Worm (Caenorhabditis elegans): ENCODE measurements around the gene ife-5.
"Not testable (repeated sequence)": the region's sequence is repeated elsewhere in the genome, so short reads cannot be mapped to it uniquely, and the experiment has no call there.

ife-5 gene

DNA sequence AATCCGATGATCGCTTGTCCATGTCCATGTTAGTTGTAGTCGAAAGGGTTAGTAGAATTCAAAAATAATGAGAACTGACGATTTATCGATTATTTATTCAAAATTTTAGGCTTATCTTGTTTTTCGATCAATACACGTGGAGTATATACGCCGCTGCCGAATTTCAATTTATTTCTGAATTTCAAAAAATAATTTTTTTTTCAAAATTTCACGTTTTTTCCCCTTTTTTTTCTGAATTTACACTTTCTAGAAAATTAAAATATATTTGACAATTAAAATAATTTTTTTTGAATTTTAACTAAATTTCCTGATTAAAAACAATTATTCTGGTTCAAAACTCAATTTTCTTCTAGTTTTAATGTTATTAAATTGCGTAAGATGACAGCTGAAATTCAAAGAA lies 21.9 kb downstream of the ife-5 start, which contains the start of gene C50E10.1:
TSS of gene C50E10.1 (minus strand) at position 101 of the 400 bp plus-strand sequence.
- TF ChIP-seq nhr-43 (tag; optimal IDR thresholded peaks at IDR 0.05; ENCODE audit: poor library complexity, severe bottlenecking) = no peak
- TF ChIP-seq elt-3 (tag; optimal IDR thresholded peaks at IDR 0.05) = no peak
- TF ChIP-seq R02D3.7 (tag; optimal IDR thresholded peaks at IDR 0.05) = no peak
- TF ChIP-seq hmg-11 (tag; optimal IDR thresholded peaks at IDR 0.05) = no peak
- no peak for TF ChIP-seq nhr-76 (tag; optimal IDR thresholded peaks at IDR 0.05)
- no peak for TF ChIP-seq unc-39 (tag; optimal IDR thresholded peaks at IDR 0.05)
- no peak for TF ChIP-seq nhr-12 (tag; optimal IDR thresholded peaks at IDR 0.05)
- TF ChIP-seq fkh-10 (GFP tag; optimal IDR thresholded peaks at IDR 0.05) = no peak
- no peak for TF ChIP-seq pha-4 (tag; optimal IDR thresholded peaks at IDR 0.05)
- no peak for TF ChIP-seq ztf-4 (tag; optimal IDR thresholded peaks at IDR 0.05)
- TF ChIP-seq fkh-2 (tag; optimal IDR thresholded peaks at IDR 0.05) = no peak
- no peak for TF ChIP-seq nhr-25 (tag; optimal IDR thresholded peaks at IDR 0.05)
- no peak for TF ChIP-seq pqm-1 (tag; optimal IDR thresholded peaks at IDR 0.05)
- TF ChIP-seq egl-5 (tag; optimal IDR thresholded peaks at IDR 0.05) = no peak
- TF ChIP-seq mdl-1 (tag; optimal IDR thresholded peaks at IDR 0.05) = no peak

DNA sequence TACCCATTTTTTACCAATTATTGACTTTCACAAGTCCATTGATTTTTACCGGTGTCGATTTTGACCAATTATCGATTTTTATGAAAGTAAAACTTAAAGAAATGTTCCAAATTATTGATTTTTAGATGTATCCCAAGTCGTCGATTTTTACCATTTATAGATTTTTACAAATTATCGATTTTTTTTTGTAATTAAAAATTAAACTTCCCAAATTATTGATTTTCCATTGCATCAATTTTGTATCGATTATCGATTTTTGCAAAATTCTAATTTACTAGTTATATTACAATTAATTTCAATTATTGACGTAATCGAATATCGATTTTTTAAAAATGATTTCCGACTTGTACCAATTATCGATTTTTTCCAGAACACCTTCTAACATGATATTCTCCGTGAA lies 22.7 kb downstream of the ife-5 start, which contains the start of gene sre-50:
TSS of gene sre-50 (plus strand) at position 384 of the 400 bp plus-strand sequence.
- TF ChIP-seq ceh-28 (tag; optimal IDR thresholded peaks at IDR 0.05) (peak; percentile 97), nhr-43 (tag; optimal IDR thresholded peaks at IDR 0.05; ENCODE audit: poor library complexity, severe bottlenecking) (no peak)

DNA sequence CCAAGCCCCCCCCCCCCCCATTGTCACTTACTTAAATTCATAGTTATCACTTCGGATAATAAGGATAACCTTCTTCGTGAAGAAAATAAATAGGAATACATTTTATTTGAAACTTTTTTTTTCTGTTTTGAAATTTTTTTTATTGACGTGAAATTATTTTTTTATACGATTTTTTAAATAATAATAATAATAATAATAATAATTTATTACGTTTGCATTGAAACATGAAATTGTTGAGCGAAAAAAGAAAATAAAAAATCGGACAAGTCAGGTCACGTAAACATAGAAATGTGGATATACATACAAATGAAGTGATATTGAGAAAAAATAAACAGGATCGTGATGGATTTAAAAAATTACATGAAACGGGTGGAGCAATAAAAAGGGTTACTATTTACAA lies 29.2 kb downstream of the ife-5 start, which contains the start of gene C50E10.2:
TSS of gene C50E10.2 (minus strand) at position 101 of the 400 bp plus-strand sequence.
- TF ChIP-seq hmg-11 (tag; optimal IDR thresholded peaks at IDR 0.05) = no peak
- TF ChIP-seq ztf-4 (tag; optimal IDR thresholded peaks at IDR 0.05) = no peak
- no peak for TF ChIP-seq aly-2 (tag; optimal IDR thresholded peaks at IDR 0.05)

DNA sequence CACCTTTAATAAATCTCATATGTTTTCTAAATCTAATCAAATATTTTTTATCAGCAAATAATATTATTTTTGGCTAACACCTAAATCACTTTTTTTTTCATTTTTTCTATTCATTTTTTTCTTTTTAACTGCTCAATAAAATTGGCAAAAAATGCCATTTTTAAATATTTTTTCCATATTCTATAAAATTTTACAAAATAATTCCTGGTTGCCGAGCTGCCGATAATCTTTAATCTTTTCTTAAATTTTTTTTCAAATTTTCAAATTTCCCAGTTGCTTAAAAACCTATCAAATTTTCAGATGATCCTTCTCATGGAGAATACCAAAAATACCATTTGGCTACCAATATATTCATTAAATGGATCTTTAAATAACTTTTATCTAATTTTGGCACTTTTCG lies 31.1 kb downstream of the ife-5 start, which contains the start of gene sre-51:
TSS of gene sre-51 (plus strand) at position 301 of the 400 bp plus-strand sequence.
- TF ChIP-seq nhr-76 (tag; optimal IDR thresholded peaks at IDR 0.05) (no peak), ztf-11 (tag; optimal IDR thresholded peaks at IDR 0.05) (no peak), egl-5 (tag; optimal IDR thresholded peaks at IDR 0.05) (no peak), nhr-237 (tag; optimal IDR thresholded peaks at IDR 0.05) (no peak)

DNA sequence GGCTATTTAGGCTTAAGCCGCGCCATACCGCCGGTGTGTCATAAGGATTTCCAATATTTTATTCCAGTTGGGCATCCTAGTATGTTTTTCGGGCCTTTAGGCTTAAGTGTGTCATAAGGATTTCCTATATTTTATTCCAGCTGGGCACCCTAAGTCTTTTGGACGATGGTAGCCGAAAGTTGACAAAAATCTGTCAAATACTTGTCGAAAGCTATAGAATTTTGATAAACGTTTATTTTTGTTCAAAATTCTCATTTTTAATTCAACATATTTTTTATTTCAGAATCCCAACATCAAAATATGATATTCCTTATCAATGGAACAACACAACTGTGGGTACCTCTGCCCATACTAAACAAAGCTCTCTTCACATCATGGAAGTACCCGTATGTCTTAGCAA lies 38.1 kb downstream of the ife-5 start, which contains the start of gene sre-49:
TSS of gene sre-49 (plus strand) at position 301 of the 400 bp plus-strand sequence.
- TF ChIP-seq ceh-28 (tag; optimal IDR thresholded peaks at IDR 0.05); snpc-4 (tag; optimal IDR thresholded peaks at IDR 0.05); fkh-10 (GFP tag; optimal IDR thresholded peaks at IDR 0.05): not testable (repeated sequence)

DNA sequence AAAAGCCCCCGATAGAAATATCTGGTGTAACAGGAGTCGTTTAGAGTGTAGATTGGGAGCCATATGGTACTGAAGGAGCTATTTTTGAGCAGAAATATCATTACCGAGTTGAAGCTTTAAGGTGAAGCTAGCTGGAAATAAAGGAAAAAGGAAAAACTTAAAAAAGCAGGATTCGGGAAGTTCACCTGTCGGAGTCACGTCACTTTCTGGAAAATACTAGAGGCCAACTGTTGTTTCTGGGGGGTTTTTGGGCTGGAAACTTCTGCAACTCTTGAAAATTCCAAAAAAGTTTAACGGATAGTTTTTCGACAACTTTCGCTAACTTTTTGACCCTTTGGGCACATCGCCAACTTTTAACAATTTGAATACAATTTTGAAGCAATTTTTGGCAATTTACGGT lies 42.8 kb downstream of the ife-5 start, which contains the start of gene sre-53:
TSS of gene sre-53 (minus strand) at position 101 of the 400 bp plus-strand sequence.
- TF ChIP-seq lin-39 (tag; optimal IDR thresholded peaks at IDR 0.05) (no peak), nhr-76 (tag; optimal IDR thresholded peaks at IDR 0.05) (no peak), sea-2 (GFP tag; optimal IDR thresholded peaks at IDR 0.05) (no peak), ztf-11 (tag; optimal IDR thresholded peaks at IDR 0.05) (no peak), nhr-77 (tag; optimal IDR thresholded peaks at IDR 0.05) (no peak), jun-1 (tag; optimal IDR thresholded peaks at IDR 0.05) (no peak), mml-1 (tag; optimal IDR thresholded peaks at IDR 0.05) (no peak), nhr-237 (tag; optimal IDR thresholded peaks at IDR 0.05) (no peak), nhr-28 (tag; optimal IDR thresholded peaks at IDR 0.05) (no peak), lsy-12 (tag; optimal IDR thresholded peaks at IDR 0.05) (no peak), ceh-82 (tag; optimal IDR thresholded peaks at IDR 0.05) (no peak), ceh-9 (tag; optimal IDR thresholded peaks at IDR 0.05) (no peak)

DNA sequence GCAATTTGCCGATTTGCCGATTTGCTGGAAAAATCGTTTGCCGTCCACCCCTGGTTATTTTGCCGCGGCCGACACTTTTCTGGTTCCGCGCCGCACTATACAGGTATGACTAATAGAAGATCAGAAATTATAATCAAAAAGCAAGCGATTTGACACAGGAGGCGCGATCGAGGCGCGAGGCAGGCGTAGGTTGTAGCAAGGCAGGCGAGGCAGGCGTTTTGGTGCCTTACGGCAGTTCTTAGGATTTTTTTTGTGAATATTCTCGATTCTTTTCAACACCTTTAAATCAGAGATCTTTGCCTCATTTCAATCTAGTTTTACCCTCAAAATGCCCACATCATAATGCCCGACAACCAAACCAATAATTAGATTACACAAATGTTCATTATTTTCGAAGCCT lies 43.7 kb downstream of the ife-5 start, which contains the start of gene sre-56:
TSS of gene sre-56 (plus strand) at position 301 of the 400 bp plus-strand sequence.
- TF ChIP-seq ceh-9 (tag; optimal IDR thresholded peaks at IDR 0.05) = no peak
- no peak for TF ChIP-seq lsy-12 (tag; optimal IDR thresholded peaks at IDR 0.05)
